Worm (Caenorhabditis elegans): ENCODE results near the gene jmjd-1.2.
A peak's percentile ranks its signal among the peaks of the same experiment; 100 is the strongest.

The jmjd-1.2 gene

ce11 chrIV:4703911-4704310 lies 43.1 kb downstream of the jmjd-1.2 start, which contains the start of gene ogdh-1:
TSS of gene ogdh-1 (minus strand) at chrIV:4704011.
- TF ChIP-seq mxl-2 (GFP tag; conservative IDR thresholded peaks at IDR 0.05) = no peak
- TF ChIP-seq ctbp-1 (GFP tag; IDR thresholded peaks at IDR 0.05) = no peak
- no peak for TF ChIP-seq ceh-20 (GFP tag; IDR thresholded peaks at IDR 0.05)
- TF ChIP-seq unc-62 (GFP tag; optimal IDR thresholded peaks at IDR 0.05 in 1 of 2) = no peak
- no peak for TF ChIP-seq unc-62 (tag; optimal IDR thresholded peaks at IDR 0.05)
- no peak for TF ChIP-seq ZK546.5 (tag; optimal IDR thresholded peaks at IDR 0.05)
- TF ChIP-seq dmd-8 (GFP tag; IDR thresholded peaks at IDR 0.05) = no peak
- TF ChIP-seq vab-7 (GFP tag; IDR thresholded peaks at IDR 0.05) = no peak
- TF ChIP-seq zag-1 (tag; optimal IDR thresholded peaks at IDR 0.05) = no peak

DNA sequence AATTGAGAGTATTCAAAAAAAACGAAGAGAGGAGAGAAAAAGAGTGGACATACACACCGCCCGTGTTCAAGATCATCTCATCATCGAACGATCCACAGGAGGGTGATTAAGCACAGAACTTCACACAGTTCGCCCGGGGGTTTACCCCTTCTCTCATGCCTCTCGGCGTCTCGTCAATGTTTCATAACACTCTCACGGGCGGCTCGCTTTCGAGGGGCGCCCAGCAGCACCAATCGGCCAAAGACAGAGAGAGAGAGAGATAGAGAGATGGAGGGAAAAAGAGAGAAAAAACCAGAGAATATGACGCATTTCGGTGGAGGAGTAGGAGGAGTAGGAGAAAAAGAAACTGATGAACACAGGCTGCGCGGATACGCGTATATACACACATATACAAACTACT lies 44.4 kb downstream of the jmjd-1.2 start:
- TF ChIP-seq lin-15B (tag; optimal IDR thresholded peaks at IDR 0.05) = no peak
- no peak for TF ChIP-seq ztf-7 (tag; optimal IDR thresholded peaks at IDR 0.05)
- TF ChIP-seq hlh-30 (tag; optimal IDR thresholded peaks at IDR 0.05; ENCODE audit: insufficient read depth) = peak; percentile 48
- peak; percentile 24 for TF ChIP-seq ama-1 (optimal IDR thresholded peaks at IDR 0.05)
- no peak for TF ChIP-seq attf-4 (tag; optimal IDR thresholded peaks at IDR 0.05)
- no peak for TF ChIP-seq tra-1 (GFP tag; IDR thresholded peaks at IDR 0.05)
- peak; percentile 70; the same call in 1 of the 2 replicates for TF ChIP-seq dmd-6 (GFP tag; IDR thresholded peaks at IDR 0.05)
- TF ChIP-seq F26F4.8 (GFP tag; conservative IDR thresholded peaks at IDR 0.05) = no peak
- TF ChIP-seq F49E8.2 (tag; optimal IDR thresholded peaks at IDR 0.05; ENCODE audit: borderline replicate concordance) = no peak
- TF ChIP-seq daf-16 (GFP tag; optimal IDR thresholded peaks at IDR 0.05) = no peak
- TF ChIP-seq daf-16 (tag; optimal IDR thresholded peaks at IDR 0.05) = peak; percentile 42
- TF ChIP-seq ceh-20 (GFP tag; IDR thresholded peaks at IDR 0.05) = peak; percentile 17; the same call in 1 of the 2 replicates
- peak; percentile 86 for TF ChIP-seq nhr-28 (tag; optimal IDR thresholded peaks at IDR 0.05)
- TF ChIP-seq pha-4 (GFP tag; IDR thresholded peaks at IDR 0.05) = 0 out of 2 replicates have a peak, but pooled peaks have one; percentile 15
- TF ChIP-seq pha-4 (tag; optimal IDR thresholded peaks at IDR 0.05) = no peak
- peak; percentile 50 for TF ChIP-seq nhr-6 (tag; optimal IDR thresholded peaks at IDR 0.05)
- peak; percentile 47 to 77 for TF ChIP-seq lsy-2 (tag; optimal IDR thresholded peaks at IDR 0.05)
- 0 out of 2 replicates have a peak, but pooled peaks have one; percentile 48 for TF ChIP-seq nhr-42 (GFP tag; IDR thresholded peaks at IDR 0.05)
- peak; percentile 73 for TF ChIP-seq set-16 (GFP tag; IDR thresholded peaks at IDR 0.05)
- TF ChIP-seq lin-13 (GFP tag; optimal IDR thresholded peaks at IDR 0.05) = peak; percentile 68
- no peak for TF ChIP-seq Y5F2A.4 (GFP tag; optimal IDR thresholded peaks at IDR 0.05)
- peak; percentile 43 for TF ChIP-seq nhr-77 (tag; optimal IDR thresholded peaks at IDR 0.05)
- no peak for TF ChIP-seq nhr-237 (tag; optimal IDR thresholded peaks at IDR 0.05)
- no peak for TF ChIP-seq zip-11 (GFP tag; IDR thresholded peaks at IDR 0.05)
- no peak for TF ChIP-seq nhr-41 (GFP tag; IDR thresholded peaks at IDR 0.05)
- peak; percentile 86 for TF ChIP-seq mep-1 (tag; optimal IDR thresholded peaks at IDR 0.05)
- TF ChIP-seq php-3 (GFP tag; IDR thresholded peaks at IDR 0.05) = no peak
- no peak for TF ChIP-seq duxl-1 (tag; optimal IDR thresholded peaks at IDR 0.05; ENCODE audit: poor library complexity)
- 0 out of 2 replicates have a peak, but pooled peaks have one; percentile 33 for TF ChIP-seq D1046.2 (GFP tag; IDR thresholded peaks at IDR 0.05)
- no peak for TF ChIP-seq madf-5 (GFP tag; IDR thresholded peaks at IDR 0.05)
- no peak for TF ChIP-seq Y48G9A.11 (GFP tag; IDR thresholded peaks at IDR 0.05)
- no peak for TF ChIP-seq mxl-2 (GFP tag; conservative IDR thresholded peaks at IDR 0.05)
- TF ChIP-seq nhr-111 (GFP tag; optimal IDR thresholded peaks at IDR 0.05) = no peak
- peak; percentile 67 for TF ChIP-seq lin-38 (GFP tag; IDR thresholded peaks at IDR 0.05)
- no peak for TF ChIP-seq zag-1 (tag; optimal IDR thresholded peaks at IDR 0.05)
- TF ChIP-seq dmd-8 (GFP tag; IDR thresholded peaks at IDR 0.05) = no peak
- TF ChIP-seq arid-1 (GFP tag; conservative IDR thresholded peaks at IDR 0.05) = peak; percentile 43; the same call in 1 of the 2 replicates
- TF ChIP-seq zip-2 (tag; optimal IDR thresholded peaks at IDR 0.05) = no peak
- peak; percentile 52; the same call in 1 of the 2 replicates for TF ChIP-seq egl-43 (GFP tag; IDR thresholded peaks at IDR 0.05)
- peak; percentile 90 for TF ChIP-seq mxl-3 (GFP tag; optimal IDR thresholded peaks at IDR 0.05)
- TF ChIP-seq mes-2 (tag; optimal IDR thresholded peaks at IDR 0.05; ENCODE audit: poor library complexity, severe bottlenecking) = peak; percentile 77
- peak; percentile 30 for TF ChIP-seq nhr-48 (tag; optimal IDR thresholded peaks at IDR 0.05)
- no peak for TF ChIP-seq R02D3.7 (tag; optimal IDR thresholded peaks at IDR 0.05)
- no peak for TF ChIP-seq lir-3 (tag; optimal IDR thresholded peaks at IDR 0.05)
- peak; percentile 22 for TF ChIP-seq dpl-1 (GFP tag; optimal IDR thresholded peaks at IDR 0.05)
- no peak for TF ChIP-seq vab-7 (GFP tag; IDR thresholded peaks at IDR 0.05)

Data from whole organism, L4 larva.